Worm (Caenorhabditis elegans): Measurements from ENCODE around the gene K02E10.7.

The K02E10.7 gene

ce11 chrX:2541003-2541521 lies 32.7 kb upstream of the K02E10.7 start, which contains the start of gene F52H2.3:
Gene F52H2.3, minus strand, starts transcription at chrX:2541053.
- TF ChIP-seq pha-2 (tag; optimal IDR thresholded peaks at IDR 0.05) (no peak), unc-3 (GFP tag; conservative IDR thresholded peaks at IDR 0.05) (no peak), unc-3 (tag; optimal IDR thresholded peaks at IDR 0.05) (no peak), ceh-18 (tag; optimal IDR thresholded peaks at IDR 0.05) (no peak), pax-1 (tag; optimal IDR thresholded peaks at IDR 0.05) (no peak)

ce11 chrX:2538713-2539112 lies 30.4 kb upstream of the K02E10.7 start:
- TF ChIP-seq hlh-8 (tag; optimal IDR thresholded peaks at IDR 0.05): peak; percentile 2
- TF ChIP-seq hlh-15 (tag; optimal IDR thresholded peaks at IDR 0.05): no peak

DNA sequence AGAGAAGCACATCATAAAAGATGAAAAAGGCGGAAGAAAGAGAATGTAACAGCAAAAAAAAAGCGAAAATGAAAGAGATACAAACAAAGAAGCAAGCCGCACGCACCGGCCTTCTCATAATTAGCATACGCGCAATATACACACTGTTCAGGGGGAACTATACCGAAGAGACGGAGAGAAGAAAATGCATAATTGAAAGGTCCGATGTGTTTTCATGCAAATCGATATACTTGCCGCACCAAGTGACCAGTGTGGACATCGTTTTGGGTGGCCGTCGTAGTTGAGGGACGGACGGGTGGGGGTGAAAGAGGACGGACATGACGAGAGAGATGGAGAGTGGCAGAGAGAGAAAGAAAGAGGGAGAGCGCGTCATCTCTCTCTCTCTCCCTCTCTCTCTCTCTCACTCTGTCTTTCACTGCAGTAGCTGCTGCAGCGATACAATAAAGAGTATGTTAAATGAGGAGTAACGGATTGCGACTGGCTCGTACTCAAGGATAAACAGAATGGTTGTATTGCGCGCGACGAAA lies 28.0 kb upstream of the K02E10.7 start:
- TF ChIP-seq sox-4 (tag; optimal IDR thresholded peaks at IDR 0.05) (no peak), ceh-19 (GFP tag; optimal IDR thresholded peaks at IDR 0.05) (peak; percentile 75), ceh-14 (tag; optimal IDR thresholded peaks at IDR 0.05) (peak; percentile 58), sox-2 (GFP tag; IDR thresholded peaks at IDR 0.05) (no peak; the same call in 1 of the 2 replicates), hlh-13 (GFP tag; optimal IDR thresholded peaks at IDR 0.05) (no peak), ref-2 (tag; optimal IDR thresholded peaks at IDR 0.05) (peak; percentile 81), syd-9 (tag; optimal IDR thresholded peaks at IDR 0.05) (peak; percentile 61), hlh-6 (tag; optimal IDR thresholded peaks at IDR 0.05) (peak; percentile 35), hlh-15 (tag; optimal IDR thresholded peaks at IDR 0.05) (no peak), pros-1 (tag; optimal IDR thresholded peaks at IDR 0.05) (peak; percentile 56), ceh-2 (tag; optimal IDR thresholded peaks at IDR 0.05) (peak; percentile 50), hlh-8 (tag; optimal IDR thresholded peaks at IDR 0.05) (no peak), ztf-16 (tag; optimal IDR thresholded peaks at IDR 0.05) (peak; percentile 40), unc-55 (GFP tag; optimal IDR thresholded peaks at IDR 0.05) (peak; percentile 97), mec-3 (tag; optimal IDR thresholded peaks at IDR 0.05; ENCODE audit: borderline replicate concordance) (no peak), ahr-1 (tag; optimal IDR thresholded peaks at IDR 0.05) (no peak), pag-3 (tag; optimal IDR thresholded peaks at IDR 0.05; ENCODE audit: borderline replicate concordance) (no peak), nhr-232 (tag; optimal IDR thresholded peaks at IDR 0.05) (no peak), fkh-6 (tag; optimal IDR thresholded peaks at IDR 0.05) (no peak), F13H6.1 (tag; optimal IDR thresholded peaks at IDR 0.05) (peak; percentile 87), sdc-2 (tag; optimal IDR thresholded peaks at IDR 0.05) (peak; percentile 77), T23F11.4 (GFP tag; optimal IDR thresholded peaks at IDR 0.05) (peak; percentile 34), ceh-31 (tag; optimal IDR thresholded peaks at IDR 0.05) (peak; percentile 96), fax-1 (tag; optimal IDR thresholded peaks at IDR 0.05) (no peak), madf-2 (tag; optimal IDR thresholded peaks at IDR 0.05) (peak; percentile 10), pax-1 (tag; optimal IDR thresholded peaks at IDR 0.05) (no peak), ama-1 (optimal IDR thresholded peaks at IDR 0.05) (no peak), nfya-1 (tag; optimal IDR thresholded peaks at IDR 0.05) (peak; percentile 88), pqm-1 (tag; optimal IDR thresholded peaks at IDR 0.05) (no peak), ets-4 (tag; optimal IDR thresholded peaks at IDR 0.05) (peak; percentile 35), eyg-1 (tag; optimal IDR thresholded peaks at IDR 0.05) (peak; percentile 38), rnt-1 (tag; optimal IDR thresholded peaks at IDR 0.05) (peak; percentile 68), pat-9 (tag; optimal IDR thresholded peaks at IDR 0.05) (no peak), C08G9.2 (tag; optimal IDR thresholded peaks at IDR 0.05) (peak; percentile 48), npax-4 (tag; optimal IDR thresholded peaks at IDR 0.05) (no peak), hlh-30 (tag; optimal IDR thresholded peaks at IDR 0.05; ENCODE audit: insufficient read depth) (peak; percentile 71), pha-2 (tag; optimal IDR thresholded peaks at IDR 0.05) (peak; percentile 38), lim-6 (tag; optimal IDR thresholded peaks at IDR 0.05) (no peak), ceh-6 (GFP tag; optimal IDR thresholded peaks at IDR 0.05) (peak; percentile 17), ceh-22 (tag; optimal IDR thresholded peaks at IDR 0.05) (peak; percentile 71), odd-2 (tag; optimal IDR thresholded peaks at IDR 0.05) (no peak), lin-11 (tag; optimal IDR thresholded peaks at IDR 0.05) (no peak), pha-4 (tag; optimal IDR thresholded peaks at IDR 0.05) (no peak), unc-42 (tag; optimal IDR thresholded peaks at IDR 0.05) (peak; percentile 86), K09A11.1 (tag; optimal IDR thresholded peaks at IDR 0.05; ENCODE audit: insufficient read depth) (peak; percentile 19)

Data from whole organism, late embryonic.